Fruit fly (Drosophila melanogaster) whole organism, embryonic: ENCODE results near the gene Klp67A.

Experiments used
- B-H1 ChIP-seq: fragments of 200-800 bp; sonication (Bioruptor generic); IDR thresholded peaks from 3 replicates; pipeline ENCODE4 v1.3.6; 2022; ENCODE audit warnings: missing biosample characterization, missing genetic modification characterization
- B-H2 ChIP-seq: fragments of 200-800 bp; sonication (Bioruptor generic); optimal IDR thresholded peaks from 2 replicates; lab custom pipeline; 2018; ENCODE audit warnings: missing biosample characterization, mild to moderate bottlenecking, missing genetic modification characterization
- CG10209 ChIP-seq: fragments of 200-800 bp; sonication (Bioruptor generic); optimal IDR thresholded peaks from 3 replicates; lab custom pipeline; 2017; ENCODE audit warnings: missing biosample characterization, mild to moderate bottlenecking, missing genetic modification characterization, missing genetic modification reagents
- CG10462 ChIP-seq: fragments of 200-800 bp; sonication (Bioruptor generic); optimal IDR thresholded peaks from 2 replicates; lab custom pipeline; 2016; ENCODE audit warnings: missing biosample characterization, missing genetic modification characterization
- CG10543 ChIP-seq: fragments of 200-800 bp; sonication (Bioruptor generic); optimal IDR thresholded peaks from 3 replicates; lab custom pipeline; 2017; ENCODE audit warnings: missing biosample characterization, mild to moderate bottlenecking, missing genetic modification characterization, moderate library complexity
- CG11723 ChIP-seq: fragments of 200-800 bp; sonication (Bioruptor generic); optimal IDR thresholded peaks from 2 replicates; lab custom pipeline; 2017; ENCODE audit warnings: missing biosample characterization, mild to moderate bottlenecking, missing genetic modification characterization
- CG12659 ChIP-seq: fragments of 200-800 bp; sonication (Bioruptor generic); optimal IDR thresholded peaks from 3 replicates; lab custom pipeline; 2017; ENCODE audit warnings: mild to moderate bottlenecking, missing biosample characterization, missing genetic modification reagents, missing genetic modification characterization
- CG13123 ChIP-seq: fragments of 200-800 bp; sonication (Bioruptor generic); optimal IDR thresholded peaks from 2 replicates; lab custom pipeline; 2016; ENCODE audit warnings: missing biosample characterization, missing genetic modification characterization
- CG14050 ChIP-seq: fragments of 200-800 bp; sonication (Bioruptor generic); IDR thresholded peaks from 3 replicates; pipeline ENCODE4 v1.3.6; 2022; ENCODE audit warnings: missing biosample characterization, missing genetic modification characterization
- CG14860 ChIP-seq: fragments of 200-800 bp; sonication (Bioruptor generic); IDR thresholded peaks from 3 replicates; pipeline ENCODE4 v1.3.6; 2022; ENCODE audit warnings: missing biosample characterization, missing genetic modification characterization; ENCODE audit not compliant: partially characterized antibody
- CG17361 ChIP-seq: fragments of 200-800 bp; sonication (Bioruptor generic); IDR thresholded peaks from 3 replicates; pipeline ENCODE4 v1.3.6; 2022; ENCODE audit warnings: missing biosample characterization, missing genetic modification characterization
- CG2129 ChIP-seq: fragments of 200-800 bp; sonication (Bioruptor generic); IDR thresholded peaks from 2 replicates; pipeline ENCODE4 v1.3.6; 2022; ENCODE audit warnings: missing biosample characterization, missing genetic modification characterization; ENCODE audit not compliant: partially characterized antibody
- CG3065 ChIP-seq: fragments of 200-800 bp; sonication (Bioruptor generic); optimal IDR thresholded peaks from 2 replicates; lab custom pipeline; 2016; ENCODE audit warnings: missing biosample characterization, missing genetic modification characterization
- CG34422 ChIP-seq: fragments of 200-800 bp; sonication (Bioruptor generic); IDR thresholded peaks from 3 replicates; pipeline ENCODE4 v1.3.6; 2022; ENCODE audit warnings: missing biosample characterization, missing genetic modification characterization
- CG4360 ChIP-seq: fragments of 200-800 bp; sonication (Bioruptor generic); IDR thresholded peaks from 2 replicates; pipeline ENCODE4 v1.3.6; 2022; ENCODE audit warnings: missing biosample characterization, missing genetic modification characterization
- CG9932 ChIP-seq: fragments of 200-800 bp; sonication (Bioruptor generic); IDR thresholded peaks from 2 replicates; pipeline ENCODE4 v1.3.6; 2022; ENCODE audit warnings: missing biosample characterization, missing genetic modification characterization
- D19B ChIP-seq: fragments of 200-800 bp; sonication (Bioruptor generic); optimal IDR thresholded peaks from 2 replicates; lab custom pipeline; 2017; ENCODE audit warnings: missing biosample characterization, mild to moderate bottlenecking, missing genetic modification characterization
- Deaf1 ChIP-seq: fragments of 200-800 bp; optimal IDR thresholded peaks from 3 replicates; lab custom pipeline; 2019; ENCODE audit warnings: missing biosample characterization, mild to moderate bottlenecking, missing genetic modification characterization, moderate library complexity
- Drgx ChIP-seq: fragments of 200-800 bp; sonication (Bioruptor generic); IDR thresholded peaks from 2 replicates; pipeline ENCODE4 v1.3.6; 2022; ENCODE audit warnings: missing biosample characterization, missing genetic modification characterization
- GATAe ChIP-seq: fragments of 200-800 bp; sonication (Bioruptor generic); conservative IDR thresholded peaks from 2 replicates; pipeline ENCODE4 v1.3.6; 2022; ENCODE audit warnings: missing biosample characterization, missing genetic modification characterization
- H2.0 ChIP-seq: fragments of 200-800 bp; sonication (Bioruptor generic); IDR thresholded peaks from 2 replicates; pipeline ENCODE4 v1.3.6; 2022; ENCODE audit warnings: missing biosample characterization, missing genetic modification characterization
- Hey ChIP-seq: fragments of 200-800 bp; sonication (Bioruptor generic); optimal IDR thresholded peaks from 3 replicates; lab custom pipeline; 2018; ENCODE audit warnings: missing biosample characterization, mild to moderate bottlenecking, missing genetic modification characterization
- Hr78 ChIP-seq, 2 experiments: fragments of 200-800 bp in 1 of 2; fragments of >200 bp in 1 of 2; sonication (Bioruptor generic) in 1 of 2; optimal IDR thresholded peaks; 2 replicates each; lab custom pipeline; 2017 to 2019; ENCODE audit warnings: missing biosample characterization in 2 of 2, missing genetic modification characterization in 2 of 2, mild to moderate bottlenecking in 1 of 2, moderate library complexity in 1 of 2
- Jarid2 ChIP-seq: fragments of 200-800 bp; sonication (Bioruptor generic); optimal IDR thresholded peaks from 3 replicates; lab custom pipeline; 2017; ENCODE audit warnings: mild to moderate bottlenecking, missing biosample characterization, missing genetic modification reagents, missing genetic modification characterization
- Max ChIP-seq: fragments of 200-800 bp; sonication (Bioruptor generic); optimal IDR thresholded peaks from 2 replicates; lab custom pipeline; 2016; ENCODE audit warnings: missing biosample characterization, mild to moderate bottlenecking, missing genetic modification characterization
- Med ChIP-seq: fragments of 200-800 bp; sonication (Bioruptor generic); peaks from one replicate; lab custom pipeline; 2016; ENCODE audit warnings: missing biosample characterization, missing genetic modification characterization, mild to moderate bottlenecking, inconsistent platforms, moderate library complexity
- Mes4 ChIP-seq: fragments of 200-800 bp; sonication (Bioruptor generic); optimal IDR thresholded peaks from 2 replicates; lab custom pipeline; 2016; ENCODE audit warnings: missing biosample characterization, missing genetic modification characterization
- Nf-YC ChIP-seq: fragments of 200-800 bp; optimal IDR thresholded peaks from 3 replicates; lab custom pipeline; 2019; ENCODE audit warnings: missing biosample characterization, mild to moderate bottlenecking, missing genetic modification characterization, moderate library complexity
- Opbp ChIP-seq: fragments of 200-800 bp; sonication (Bioruptor generic); IDR thresholded peaks from 3 replicates; pipeline ENCODE4 v1.3.6; 2022; ENCODE audit warnings: missing biosample characterization, missing genetic modification characterization; ENCODE audit not compliant: partially characterized antibody
- Side ChIP-seq: fragments of 200-800 bp; sonication (Bioruptor generic); optimal IDR thresholded peaks from 2 replicates; lab custom pipeline; 2016; ENCODE audit warnings: missing biosample characterization, missing genetic modification characterization
- Ssrp ChIP-seq: fragments of 200-800 bp; sonication (Bioruptor generic); optimal IDR thresholded peaks from 2 replicates; lab custom pipeline; 2018; ENCODE audit warnings: missing biosample characterization, mild to moderate bottlenecking, missing genetic modification characterization, moderate library complexity
- abd-A ChIP-seq: fragments of 200-800 bp; sonication (Bioruptor generic); optimal IDR thresholded peaks from 3 replicates; lab custom pipeline; 2019; ENCODE audit warnings: missing biosample characterization, mild to moderate bottlenecking, missing genetic modification characterization, moderate library complexity
- corto ChIP-seq: fragments of 200-800 bp; sonication (Bioruptor generic); optimal IDR thresholded peaks from 2 replicates; lab custom pipeline; 2016; ENCODE audit warnings: missing biosample characterization, mild to moderate bottlenecking, missing genetic modification characterization, moderate library complexity
- croc ChIP-seq: fragments of 200-800 bp; sonication (Bioruptor generic); conservative IDR thresholded peaks from 3 replicates; pipeline ENCODE4 v1.3.6; 2022; ENCODE audit warnings: missing biosample characterization, missing genetic modification characterization
- crp ChIP-seq, 2 experiments: fragments of 200-800 bp; sonication (Bioruptor generic); optimal IDR thresholded peaks; 2 replicates in 1 of 2; 3 replicates in 1 of 2; lab custom pipeline; 2017; ENCODE audit warnings: missing biosample characterization in 2 of 2, missing genetic modification characterization in 2 of 2, mild to moderate bottlenecking in 1 of 2, moderate library complexity in 1 of 2
- disco-r ChIP-seq: fragments of 200-800 bp; sonication (Bioruptor generic); optimal IDR thresholded peaks from 2 replicates; lab custom pipeline; 2016; ENCODE audit warnings: missing biosample characterization, missing genetic modification characterization
- ewg ChIP-seq: fragments of 200-800 bp; sonication (Bioruptor generic); optimal IDR thresholded peaks from 3 replicates; lab custom pipeline; 2017; ENCODE audit warnings: mild to moderate bottlenecking, missing biosample characterization, missing genetic modification reagents, missing genetic modification characterization
- jumu ChIP-seq: fragments of 200-800 bp; sonication (Bioruptor generic); optimal IDR thresholded peaks from 3 replicates; lab custom pipeline; 2016; ENCODE audit warnings: missing biosample characterization, missing genetic modification characterization
- ken ChIP-seq: fragments of 200-800 bp; sonication (Bioruptor generic); IDR thresholded peaks from 3 replicates; pipeline ENCODE4 v1.3.6; 2022; ENCODE audit warnings: missing biosample characterization, missing genetic modification characterization
- klu ChIP-seq: fragments of 200-800 bp; sonication (Bioruptor generic); IDR thresholded peaks from 2 replicates; pipeline ENCODE4 v1.3.6; 2022; ENCODE audit warnings: missing biosample characterization, missing genetic modification characterization
- kni ChIP-seq: fragments of 200-800 bp; sonication (Bioruptor generic); optimal IDR thresholded peaks from 3 replicates; lab custom pipeline; 2017; ENCODE audit warnings: mild to moderate bottlenecking, missing biosample characterization, missing genetic modification reagents, missing genetic modification characterization
- lilli ChIP-seq: fragments of 200-800 bp; sonication (Bioruptor generic); optimal IDR thresholded peaks from 3 replicates; lab custom pipeline; 2016; ENCODE audit warnings: missing biosample characterization, missing genetic modification characterization
- nom ChIP-seq: fragments of 200-800 bp; sonication (Bioruptor generic); optimal IDR thresholded peaks from 2 replicates; lab custom pipeline; 2017; ENCODE audit warnings: missing biosample characterization, missing genetic modification characterization, mild to moderate bottlenecking, moderate library complexity, missing genetic modification reagents
- pho ChIP-seq: fragments of 200-800 bp; sonication (Bioruptor generic); optimal IDR thresholded peaks from 2 replicates; lab custom pipeline; 2016; ENCODE audit warnings: missing biosample characterization, missing genetic modification characterization
- stc ChIP-seq: fragments of 200-800 bp; sonication (Bioruptor generic); IDR thresholded peaks from 2 replicates; pipeline ENCODE4 v1.3.6; 2022; ENCODE audit warnings: missing biosample characterization, missing genetic modification characterization
- twi ChIP-seq: fragments of 200-800 bp; optimal IDR thresholded peaks from 2 replicates; lab custom pipeline; 2019; ENCODE audit warnings: missing biosample characterization, mild to moderate bottlenecking, missing genetic modification characterization, moderate library complexity

Gene Klp67A

DNA sequence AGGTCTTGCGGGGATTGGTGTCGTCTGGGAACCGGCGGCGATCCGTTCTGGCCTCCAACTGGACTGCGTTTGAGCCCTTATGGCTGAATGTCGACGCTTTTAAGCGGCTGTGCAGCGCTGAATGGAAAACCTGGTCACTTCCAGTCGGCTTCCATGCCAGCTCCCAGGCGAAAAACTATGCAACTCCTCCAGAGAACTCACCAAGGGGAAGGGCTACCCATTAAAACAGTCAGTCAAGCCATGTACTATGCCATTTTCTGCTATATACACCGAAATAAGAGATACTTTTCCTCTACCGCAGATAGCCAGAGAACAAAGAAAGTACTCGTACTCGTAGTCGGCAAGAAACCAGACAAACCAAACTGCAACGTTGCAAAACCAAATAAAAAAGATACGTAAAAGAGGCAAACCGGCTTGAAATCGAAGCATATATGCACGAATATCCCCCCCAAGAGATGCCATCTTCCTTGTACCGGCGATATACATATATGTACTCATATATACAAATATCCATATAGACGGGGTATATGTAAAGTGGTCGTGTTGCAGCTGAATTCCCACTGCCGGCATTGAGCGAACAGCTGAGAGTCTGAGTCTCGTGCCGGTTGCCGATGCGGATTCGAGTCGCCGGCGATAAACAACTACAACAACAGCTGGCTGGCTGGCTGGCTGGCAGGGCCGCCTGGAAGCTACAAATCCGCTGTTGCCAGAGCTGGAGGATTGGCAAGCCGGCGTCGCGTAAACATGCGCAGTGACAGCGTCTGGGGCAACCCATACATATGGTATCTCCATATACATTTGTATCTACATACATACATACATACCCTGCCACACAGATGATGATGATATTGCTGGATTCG, 12.9 kb upstream of the Klp67A start, which contains the start of gene Hsp67Ba:
TSS of gene Hsp67Ba (minus strand) at position 51 of the 860 bp plus-strand sequence.
- peak; percentile 58 for TF ChIP-seq twi (tag; lab: Kevin White, UChicago)
- peak; percentile 17 for TF ChIP-seq CG10543 (GFP tag; lab: Kevin White, UChicago)
- TF ChIP-seq CG12659 = no peak
- TF ChIP-seq CG17361 = no peak
- TF ChIP-seq GATAe = no peak
- peak; percentile 53 for TF ChIP-seq Deaf1 (tag; lab: Kevin White, UChicago)
- no peak for TF ChIP-seq disco-r
- no peak for TF ChIP-seq Jarid2 (GFP tag; lab: Kevin White, UChicago)
- TF ChIP-seq CG34422 (GFP tag; lab: Robert Waterston, UW) = peak; percentile 60; the same call in 1 of the 3 replicates
- no peak for TF ChIP-seq croc (GFP tag; lab: Robert Waterston, UW)
- no peak for TF ChIP-seq abd-A (tag; lab: Kevin White, UChicago)
- peak; percentile 47 for TF ChIP-seq corto (GFP tag; lab: Kevin White, UChicago)
- TF ChIP-seq Ssrp (tag; lab: Kevin White, UChicago) = no peak
- no peak for TF ChIP-seq Hr78 (GFP tag; optimal IDR thresholded peaks at IDR 0.05; lab: Kevin White, UChicago)
- TF ChIP-seq Drgx (GFP tag; lab: Robert Waterston, UW) = peak; percentile 29; the same call in 1 of the 2 replicates
- TF ChIP-seq Med (GFP tag; lab: Kevin White, UChicago) = peak; percentile 50
- TF ChIP-seq ewg (GFP tag; lab: Kevin White, UChicago) = peak; percentile 56
- peak; percentile 24 for TF ChIP-seq B-H2
- no peak for TF ChIP-seq ken
- TF ChIP-seq Nf-YC = peak; percentile 34
- peak in 1 of 2 experiments; percentile 39 for TF ChIP-seq crp (GFP tag; optimal IDR thresholded peaks at IDR 0.05; lab: Kevin White, UChicago)
- TF ChIP-seq CG13123 (GFP tag; lab: Kevin White, UChicago) = no peak
- TF ChIP-seq CG11723 (GFP tag; lab: Kevin White, UChicago) = no peak
- TF ChIP-seq B-H1 (GFP tag; lab: Robert Waterston, UW) = no peak
- no peak for TF ChIP-seq CG10462 (GFP tag; lab: Kevin White, UChicago)
- TF ChIP-seq CG3065 (GFP tag; lab: Kevin White, UChicago) = no peak
- TF ChIP-seq Max = no peak
- no peak for TF ChIP-seq pho (GFP tag; lab: Kevin White, UChicago)
- peak; percentile 49 for TF ChIP-seq nom (GFP tag; lab: Kevin White, UChicago)

DNA sequence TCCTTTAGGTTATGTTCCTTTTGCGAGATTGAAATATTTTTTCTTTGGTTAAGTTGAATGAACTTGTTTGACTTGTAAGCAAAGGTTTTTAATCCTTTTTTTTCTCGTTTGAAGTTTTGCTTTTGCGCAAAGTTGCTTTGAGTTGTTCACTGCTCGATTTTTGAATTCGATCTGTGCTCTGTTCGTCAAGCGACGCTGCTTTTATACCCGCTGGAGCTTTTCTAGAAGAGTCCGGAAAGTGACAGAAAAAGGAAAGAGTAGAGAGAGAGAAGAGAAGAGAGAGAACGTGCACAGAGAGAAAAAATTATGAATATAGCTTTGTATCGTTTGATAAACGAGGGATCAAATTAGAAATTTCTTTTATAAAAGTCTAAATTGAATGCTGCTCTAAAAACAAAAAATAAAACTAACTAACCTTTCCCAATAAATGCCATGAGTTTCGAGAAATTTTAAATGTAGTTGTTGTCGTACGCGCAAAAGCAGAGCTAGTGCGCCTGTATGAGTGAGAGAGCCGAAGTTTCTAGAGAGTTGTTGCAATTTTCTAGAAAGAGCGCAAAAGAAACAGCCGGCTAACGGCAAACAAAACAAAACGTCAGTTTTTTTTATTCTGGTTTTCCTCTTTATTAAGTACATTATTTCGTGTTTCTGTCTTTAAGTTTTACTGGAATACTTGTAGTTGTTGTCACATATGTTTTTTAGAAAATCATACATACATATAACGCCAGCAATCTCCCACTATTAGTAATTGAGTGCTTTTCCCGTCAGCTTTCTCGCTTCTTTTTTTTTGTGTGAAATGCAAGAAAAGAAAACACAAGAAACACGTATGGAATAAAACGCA, 10.6 kb upstream of the Klp67A start, which contains the start of gene Hsp26:
TSS of gene Hsp26 (minus strand) at position 230 of the 838 bp plus-strand sequence.
- TF ChIP-seq Hey (tag; lab: Kevin White, UChicago) (no peak), CG14860 (GFP tag; lab: Robert Waterston, UW) (no peak), Mes4 (GFP tag; lab: Kevin White, UChicago) (peak; percentile 88), CG14050 (GFP tag; lab: Robert Waterston, UW) (peak; percentile 86), jumu (GFP tag; lab: Kevin White, UChicago) (peak; percentile 74), Side (GFP tag; lab: Kevin White, UChicago) (peak; percentile 90), D19B (GFP tag; lab: Kevin White, UChicago) (peak; percentile 54), klu (GFP tag; lab: Robert Waterston, UW) (no peak; the same call in 1 of the 2 replicates), kni (no peak), CG4360 (GFP tag; lab: Robert Waterston, UW) (peak; percentile 54), B-H1 (GFP tag; lab: Robert Waterston, UW) (peak; percentile 69), CG10209 (peak; percentile 80), stc (peak; percentile 92), CG2129 (GFP tag; lab: Robert Waterston, UW) (no peak), CG9932 (peak; percentile 61), Opbp (GFP tag; lab: Robert Waterston, UW) (no peak), H2.0 (GFP tag; lab: Robert Waterston, UW) (peak; percentile 79), ken (peak; percentile 85), lilli (GFP tag; lab: Kevin White, UChicago) (peak; percentile 89)
